Fruit fly (Drosophila melanogaster) whole organism, embryonic: ENCODE data around the gene CG43127.

Source experiments
- Aef1 ChIP-seq: fragments of 200-800 bp; sonication (Bioruptor generic); IDR thresholded peaks from 3 replicates; pipeline ENCODE4 v1.3.6; 2022; ENCODE audit warnings: missing biosample characterization, missing genetic modification characterization
- Awh ChIP-seq: fragments of 200-800 bp; sonication (Bioruptor generic); IDR thresholded peaks from 2 replicates; pipeline ENCODE4, ENCODE4 v1.3.6; 2022; ENCODE audit warnings: missing biosample characterization, missing genetic modification characterization
- CG11456 ChIP-seq: fragments of 200-800 bp; sonication (Bioruptor generic); IDR thresholded peaks from 3 replicates; pipeline ENCODE4 v1.3.6; 2022; ENCODE audit warnings: missing biosample characterization, missing genetic modification characterization
- CG12391 ChIP-seq: fragments of 200-800 bp; sonication (Bioruptor generic); optimal IDR thresholded peaks from 3 replicates; lab custom pipeline; 2018; ENCODE audit warnings: missing biosample characterization, mild to moderate bottlenecking, missing genetic modification characterization, moderate library complexity
- CG12769 ChIP-seq: fragments of 200-800 bp; sonication (Bioruptor generic); optimal IDR thresholded peaks from 2 replicates; lab custom pipeline; 2019; ENCODE audit warnings: missing biosample characterization, mild to moderate bottlenecking, missing genetic modification characterization, moderate library complexity
- CG13624 ChIP-seq: fragments of 200-800 bp; sonication (Bioruptor generic); optimal IDR thresholded peaks from 2 replicates; lab custom pipeline; 2016; ENCODE audit warnings: missing biosample characterization, missing genetic modification characterization
- CG15601 ChIP-seq: fragments of 200-800 bp; sonication (Bioruptor generic); optimal IDR thresholded peaks from 3 replicates; lab custom pipeline; 2019; ENCODE audit warnings: missing biosample characterization, mild to moderate bottlenecking, missing genetic modification characterization, moderate library complexity
- CG16813 ChIP-seq: fragments of 200-800 bp; sonication (Bioruptor generic); IDR thresholded peaks from 3 replicates; pipeline ENCODE4 v1.3.6; 2022; ENCODE audit warnings: missing biosample characterization, missing genetic modification characterization; ENCODE audit not compliant: partially characterized antibody
- CG1832 ChIP-seq: fragments of 200-800 bp; sonication (Bioruptor generic); optimal IDR thresholded peaks from 2 replicates; lab custom pipeline; 2017; ENCODE audit warnings: missing biosample characterization, mild to moderate bottlenecking, missing genetic modification characterization, inconsistent platforms
- CG34376 ChIP-seq: fragments of 200-800 bp; sonication (Bioruptor generic); optimal IDR thresholded peaks from 2 replicates; lab custom pipeline; 2018; ENCODE audit warnings: missing biosample characterization, mild to moderate bottlenecking, missing genetic modification characterization
- CG34422 ChIP-seq: fragments of 200-800 bp; sonication (Bioruptor generic); IDR thresholded peaks from 3 replicates; pipeline ENCODE4 v1.3.6; 2022; ENCODE audit warnings: missing biosample characterization, missing genetic modification characterization
- CG4360 ChIP-seq: fragments of 200-800 bp; sonication (Bioruptor generic); IDR thresholded peaks from 2 replicates; pipeline ENCODE4 v1.3.6; 2022; ENCODE audit warnings: missing biosample characterization, missing genetic modification characterization
- CG4404 ChIP-seq: fragments of 200-800 bp; sonication (Bioruptor generic); IDR thresholded peaks from 2 replicates; pipeline ENCODE4 v1.3.6; 2022; ENCODE audit warnings: missing biosample characterization, missing genetic modification characterization
- CG8765 ChIP-seq: fragments of 200-800 bp; sonication (Bioruptor generic); IDR thresholded peaks from 2 replicates; pipeline ENCODE4 v1.3.6; 2022; ENCODE audit warnings: missing biosample characterization, missing genetic modification characterization
- CG8924 ChIP-seq: fragments of 200-800 bp; optimal IDR thresholded peaks from 3 replicates; lab custom pipeline; 2019; ENCODE audit warnings: missing biosample characterization, mild to moderate bottlenecking, missing genetic modification characterization, moderate library complexity
- CG9876 ChIP-seq: fragments of 200-800 bp; sonication (Bioruptor generic); optimal IDR thresholded peaks from 2 replicates; lab custom pipeline; 2016; ENCODE audit warnings: missing biosample characterization, missing genetic modification characterization
- Dbx ChIP-seq: fragments of 200-800 bp; sonication (Bioruptor generic); IDR thresholded peaks from 3 replicates; pipeline ENCODE4 v1.3.6; 2022; ENCODE audit warnings: missing biosample characterization, missing genetic modification characterization
- Deaf1 ChIP-seq: fragments of 200-800 bp; optimal IDR thresholded peaks from 3 replicates; lab custom pipeline; 2019; ENCODE audit warnings: missing biosample characterization, mild to moderate bottlenecking, missing genetic modification characterization, moderate library complexity
- Dfd ChIP-seq, 2 experiments: fragments of >200 bp; optimal IDR thresholded peaks; 2 replicates each; lab custom pipeline; 2017; ENCODE audit warnings: missing biosample characterization in 2 of 2, missing genetic modification characterization in 2 of 2
- Dip2 ChIP-seq: fragments of 200-800 bp; sonication (Bioruptor generic); IDR thresholded peaks from 2 replicates; pipeline ENCODE4 v1.3.6; 2022; ENCODE audit warnings: missing biosample characterization, missing genetic modification characterization
- Doc2 ChIP-seq: fragments of 200-800 bp; sonication (Bioruptor generic); IDR thresholded peaks from 2 replicates; pipeline ENCODE4 v1.3.6; 2022; ENCODE audit warnings: missing biosample characterization, missing genetic modification characterization
- Dp ChIP-seq: fragments of 200-800 bp; sonication (Bioruptor generic); optimal IDR thresholded peaks from 2 replicates; lab custom pipeline; 2018; ENCODE audit warnings: missing biosample characterization, mild to moderate bottlenecking, missing genetic modification characterization, moderate library complexity
- E2f2 ChIP-seq: fragments of 200-800 bp; sonication (Bioruptor generic); IDR thresholded peaks from 2 replicates; pipeline ENCODE4 v1.3.6; 2022; ENCODE audit warnings: missing biosample characterization, missing genetic modification characterization
- NFAT ChIP-seq: fragments of 200-800 bp; sonication (Bioruptor generic); IDR thresholded peaks from 2 replicates; pipeline ENCODE4 v1.3.6; 2022; ENCODE audit warnings: missing biosample characterization, missing genetic modification characterization
- Nf-YC ChIP-seq: fragments of 200-800 bp; optimal IDR thresholded peaks from 3 replicates; lab custom pipeline; 2019; ENCODE audit warnings: missing biosample characterization, mild to moderate bottlenecking, missing genetic modification characterization, moderate library complexity
- abd-A ChIP-seq: fragments of 200-800 bp; sonication (Bioruptor generic); optimal IDR thresholded peaks from 3 replicates; lab custom pipeline; 2019; ENCODE audit warnings: missing biosample characterization, mild to moderate bottlenecking, missing genetic modification characterization, moderate library complexity
- cato ChIP-seq: fragments of 200-800 bp; sonication (Bioruptor generic); optimal IDR thresholded peaks from 2 replicates; lab custom pipeline; 2016; ENCODE audit warnings: missing biosample characterization, missing genetic modification characterization, borderline replicate concordance
- cg ChIP-seq: fragments of 200-800 bp; sonication (Bioruptor generic); optimal IDR thresholded peaks from 3 replicates; lab custom pipeline; 2019; ENCODE audit warnings: missing biosample characterization, mild to moderate bottlenecking, missing genetic modification characterization, moderate library complexity
- chm ChIP-seq: fragments of 200-800 bp; sonication (Bioruptor generic); IDR thresholded peaks from 2 replicates; pipeline ENCODE4 v1.3.6; 2022; ENCODE audit warnings: missing biosample characterization, missing genetic modification characterization
- ci ChIP-seq: fragments of 200-800 bp; sonication (Bioruptor generic); IDR thresholded peaks from 3 replicates; pipeline ENCODE4 v1.3.6; 2022; ENCODE audit warnings: missing biosample characterization, missing genetic modification characterization
- corto ChIP-seq: fragments of 200-800 bp; sonication (Bioruptor generic); optimal IDR thresholded peaks from 2 replicates; lab custom pipeline; 2016; ENCODE audit warnings: missing biosample characterization, mild to moderate bottlenecking, missing genetic modification characterization, moderate library complexity
- croc ChIP-seq: fragments of 200-800 bp; sonication (Bioruptor generic); conservative IDR thresholded peaks from 3 replicates; pipeline ENCODE4 v1.3.6; 2022; ENCODE audit warnings: missing biosample characterization, missing genetic modification characterization
- crol ChIP-seq: fragments of 200-800 bp; sonication (Bioruptor generic); IDR thresholded peaks from 2 replicates; pipeline ENCODE4 v1.3.6; 2022; ENCODE audit warnings: missing biosample characterization, missing genetic modification characterization
- cwo ChIP-seq: fragments of 200-800 bp; sonication (Bioruptor generic); optimal IDR thresholded peaks from 3 replicates; lab custom pipeline; 2017; ENCODE audit warnings: missing biosample characterization, missing genetic modification characterization, mild to moderate bottlenecking, moderate library complexity, missing genetic modification reagents
- danr ChIP-seq: fragments of 200-800 bp; sonication (Bioruptor generic); IDR thresholded peaks from 2 replicates; pipeline ENCODE4 v1.3.6; 2022; ENCODE audit warnings: missing biosample characterization, missing genetic modification characterization
- disco-r ChIP-seq: fragments of 200-800 bp; sonication (Bioruptor generic); optimal IDR thresholded peaks from 2 replicates; lab custom pipeline; 2016; ENCODE audit warnings: missing biosample characterization, missing genetic modification characterization
- dmrt11E ChIP-seq: fragments of 200-800 bp; sonication (Bioruptor generic); optimal IDR thresholded peaks from 3 replicates; lab custom pipeline; 2018; ENCODE audit warnings: missing biosample characterization, mild to moderate bottlenecking, missing genetic modification characterization, moderate library complexity
- gem ChIP-seq: fragments of 200-800 bp; sonication (Bioruptor generic); optimal IDR thresholded peaks from 2 replicates; lab custom pipeline; 2019; ENCODE audit warnings: missing biosample characterization, mild to moderate bottlenecking, missing genetic modification characterization, moderate library complexity
- inv ChIP-seq: fragments of 200-800 bp; sonication (Bioruptor generic); IDR thresholded peaks from 2 replicates; pipeline ENCODE4 v1.3.6; 2022; ENCODE audit warnings: missing biosample characterization, missing genetic modification characterization; ENCODE audit not compliant: partially characterized antibody
- jing ChIP-seq: fragments of 200-800 bp; sonication (Bioruptor generic); optimal IDR thresholded peaks from 2 replicates; lab custom pipeline; 2018; ENCODE audit warnings: missing biosample characterization, mild to moderate bottlenecking, missing genetic modification characterization
- knrl ChIP-seq: fragments of 200-800 bp; sonication (Bioruptor generic); IDR thresholded peaks from 3 replicates; pipeline ENCODE4 v1.3.6; 2022; ENCODE audit warnings: missing biosample characterization, missing genetic modification characterization; ENCODE audit not compliant: partially characterized antibody
- lilli ChIP-seq: fragments of 200-800 bp; sonication (Bioruptor generic); optimal IDR thresholded peaks from 3 replicates; lab custom pipeline; 2016; ENCODE audit warnings: missing biosample characterization, missing genetic modification characterization
- mld ChIP-seq: fragments of 200-800 bp; sonication (Bioruptor generic); IDR thresholded peaks from 3 replicates; pipeline ENCODE4 v1.3.6; 2022; ENCODE audit warnings: missing biosample characterization, missing genetic modification characterization; ENCODE audit not compliant: partially characterized antibody
- org-1 ChIP-seq: fragments of 200-800 bp; sonication (Bioruptor generic); optimal IDR thresholded peaks from 2 replicates; lab custom pipeline; 2017; ENCODE audit warnings: missing biosample characterization, missing genetic modification characterization
- sens ChIP-seq: fragments of 200-800 bp; sonication (Bioruptor generic); peaks from one replicate; lab custom pipeline; 2016; ENCODE audit warnings: missing biosample characterization, missing genetic modification characterization
- sim ChIP-seq: fragments of 200-800 bp; sonication (Bioruptor generic); IDR thresholded peaks from 2 replicates; pipeline ENCODE4 v1.3.6; 2022; ENCODE audit warnings: missing biosample characterization, missing genetic modification characterization
- sr ChIP-seq: fragments of 200-800 bp; sonication (Bioruptor generic); IDR thresholded peaks from 3 replicates; pipeline ENCODE4 v1.3.6; 2022; ENCODE audit warnings: missing biosample characterization, missing genetic modification characterization
- trem ChIP-seq: fragments of 200-800 bp; optimal IDR thresholded peaks from 3 replicates; lab custom pipeline; 2019; ENCODE audit warnings: missing biosample characterization, mild to moderate bottlenecking, missing genetic modification characterization, moderate library complexity
- trh ChIP-seq: fragments of 200-800 bp; sonication (Bioruptor generic); optimal IDR thresholded peaks from 2 replicates; lab custom pipeline; 2016; ENCODE audit warnings: missing biosample characterization, missing genetic modification characterization
- tup ChIP-seq: fragments of 200-800 bp; sonication (Bioruptor generic); optimal IDR thresholded peaks from 2 replicates; lab custom pipeline; 2016; ENCODE audit warnings: missing biosample characterization, mild to moderate bottlenecking, missing genetic modification characterization, moderate library complexity
- yki ChIP-seq: fragments of >200 bp; optimal IDR thresholded peaks from 3 replicates; lab custom pipeline; 2018

Gene CG43127

DNA sequence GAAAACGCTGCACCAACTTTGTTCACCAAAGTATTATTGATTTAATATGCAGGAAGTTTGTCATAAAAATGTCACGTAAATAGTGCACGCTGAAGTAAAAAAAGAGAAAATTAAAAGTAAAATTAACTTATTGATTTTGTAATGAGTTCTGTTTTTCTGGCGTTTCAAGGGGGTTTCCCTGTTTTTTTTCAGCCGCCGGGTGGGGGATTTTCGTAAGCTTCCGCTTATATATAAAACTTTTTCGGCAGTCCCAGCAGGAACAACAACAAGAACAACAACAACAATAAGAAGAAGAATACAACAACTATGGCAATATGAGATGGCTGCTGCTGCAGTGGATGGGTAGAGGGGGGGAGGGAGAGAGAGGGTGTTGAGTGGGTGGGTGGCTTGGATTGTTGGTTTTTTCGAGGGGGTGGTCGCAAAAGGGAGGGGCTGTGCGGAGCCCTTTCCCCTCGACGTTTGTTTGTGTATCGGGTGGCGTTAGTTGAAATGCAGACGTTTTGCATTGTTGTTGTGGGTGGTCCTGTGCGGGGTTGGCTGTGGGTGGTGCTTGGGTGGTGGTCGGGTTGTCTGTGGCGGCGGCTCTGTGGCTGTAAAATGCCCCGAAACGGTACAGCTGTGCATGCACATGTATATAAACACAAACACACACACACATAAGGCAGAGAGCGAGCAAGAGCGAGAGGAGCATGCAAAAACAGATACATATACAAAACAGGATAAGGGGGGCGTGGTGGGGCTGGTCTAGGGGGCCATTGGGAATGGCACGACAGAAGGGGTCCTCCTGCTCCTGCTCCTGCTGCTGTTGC is 44.4 kb upstream of the CG43127 start (continued):
- TF ChIP-seq CG34376 (GFP tag; lab: Kevin White, UChicago) (no peak), CG11456 (no peak), CG13624 (GFP tag; lab: Kevin White, UChicago) (no peak), Doc2 (GFP tag; lab: Robert Waterston, UW) (no peak), CG9876 (GFP tag; lab: Kevin White, UChicago) (no peak), trem (no peak), CG4360 (GFP tag; lab: Robert Waterston, UW) (peak; percentile 74), CG4404 (GFP tag; lab: Robert Waterston, UW) (no peak), CG8765 (GFP tag; lab: Robert Waterston, UW) (no peak), danr (no peak), mld (GFP tag; lab: Robert Waterston, UW) (no peak), tup (GFP tag; lab: Kevin White, UChicago) (no peak), CG16813 (GFP tag; lab: Robert Waterston, UW) (no peak), Dip2 (no peak), chm (GFP tag; lab: Robert Waterston, UW) (no peak), Dp (GFP tag; lab: Kevin White, UChicago) (no peak), sim (GFP tag; lab: Robert Waterston, UW) (no peak), Aef1 (no peak), croc (GFP tag; lab: Robert Waterston, UW) (no peak), sens (GFP tag; lab: Kevin White, UChicago) (peak; percentile 44), Nf-YC (tag; lab: Kevin White, UChicago) (no peak), crol (GFP tag; lab: Robert Waterston, UW) (peak; percentile 92), NFAT (GFP tag; lab: Robert Waterston, UW) (no peak), CG8924 (no peak), trh (GFP tag; lab: Kevin White, UChicago) (no peak), abd-A (tag; lab: Kevin White, UChicago) (peak; percentile 2), gem (tag; lab: Kevin White, UChicago) (no peak), jing (GFP tag; lab: Kevin White, UChicago) (no peak), ci (GFP tag; lab: Robert Waterston, UW) (peak; percentile 48; the same call in 1 of the 3 replicates), Dbx (GFP tag; lab: Robert Waterston, UW) (0 out of 3 replicates have a peak, but pooled peaks have one; percentile 21), dmrt11E (tag; lab: Kevin White, UChicago) (no peak), yki (no peak), CG12391 (no peak), knrl (GFP tag; lab: Robert Waterston, UW) (no peak), cg (GFP tag; lab: Kevin White, UChicago) (peak; percentile 18), CG12769 (no peak), Awh (no peak), disco-r (GFP tag; lab: Kevin White, UChicago) (no peak), lilli (GFP tag; lab: Kevin White, UChicago) (no peak), cwo (GFP tag; lab: Kevin White, UChicago) (no peak), inv (GFP tag; lab: Robert Waterston, UW) (no peak), org-1 (GFP tag; lab: Kevin White, UChicago) (no peak), CG1832 (GFP tag; lab: Kevin White, UChicago) (no peak), CG15601 (tag; lab: Kevin White, UChicago) (no peak), cato (GFP tag; lab: Kevin White, UChicago) (no peak), corto (no peak), Deaf1 (tag; lab: Kevin White, UChicago) (no peak), CG34422 (GFP tag; lab: Robert Waterston, UW) (no peak), E2f2 (no peak), sr (no peak), Dfd (GFP tag; optimal IDR thresholded peaks at IDR 0.05; lab: Kevin White, UChicago) (peak in 1 of 2 experiments; percentile 25)
